Fruit fly (Drosophila melanogaster) whole organism, pupa: ENCODE results near the gene CG43093.

ENCODE experiments used
- CG10348 ChIP-seq: fragments of 200-800 bp; sonication (Bioruptor generic); IDR thresholded peaks from 2 replicates; pipeline ENCODE4 v1.3.6; 2022; ENCODE audit warnings: missing biosample characterization, missing genetic modification characterization
- CG12605 ChIP-seq: fragments of 200-800 bp; sonication (Bioruptor generic); IDR thresholded peaks from 2 replicates; pipeline ENCODE4 v1.3.6; 2022; ENCODE audit warnings: missing biosample characterization, missing genetic modification characterization
- CG13204 ChIP-seq: fragments of 200-800 bp; sonication (Bioruptor generic); optimal IDR thresholded peaks from 2 replicates; lab custom pipeline; 2018; ENCODE audit warnings: missing biosample characterization, mild to moderate bottlenecking, missing genetic modification characterization, moderate library complexity
- CG14655 ChIP-seq: fragments of 200-800 bp; sonication (Bioruptor generic); optimal IDR thresholded peaks from 3 replicates; lab custom pipeline; 2017; ENCODE audit warnings: mild to moderate bottlenecking, missing biosample characterization, missing genetic modification reagents, missing genetic modification characterization
- CG15710 ChIP-seq: fragments of 200-800 bp; sonication (Bioruptor generic); optimal IDR thresholded peaks from 2 replicates; lab custom pipeline; 2018; ENCODE audit warnings: missing biosample characterization, mild to moderate bottlenecking, missing genetic modification characterization, moderate library complexity
- CG17806 ChIP-seq: fragments of 200-800 bp; sonication (Bioruptor generic); optimal IDR thresholded peaks from 2 replicates; lab custom pipeline; 2018; ENCODE audit warnings: missing biosample characterization, mild to moderate bottlenecking, missing genetic modification characterization, moderate library complexity
- CG32121 ChIP-seq: fragments of 200-800 bp; sonication (Bioruptor generic); IDR thresholded peaks from 2 replicates; pipeline ENCODE4 v1.3.6; 2022; ENCODE audit warnings: missing biosample characterization, missing genetic modification characterization
- CG34367 ChIP-seq: fragments of 200-800 bp; sonication (Bioruptor generic); optimal IDR thresholded peaks from 2 replicates; lab custom pipeline; 2018; ENCODE audit warnings: missing biosample characterization, mild to moderate bottlenecking, missing genetic modification characterization
- CG4496 ChIP-seq: fragments of 200-800 bp; sonication (Bioruptor generic); IDR thresholded peaks from 3 replicates; pipeline ENCODE4 v1.3.6; 2022; ENCODE audit warnings: missing biosample characterization, missing genetic modification characterization
- CG8159 ChIP-seq: fragments of 200-800 bp; sonication (Bioruptor generic); optimal IDR thresholded peaks from 3 replicates; lab custom pipeline; 2018; ENCODE audit warnings: missing biosample characterization, mild to moderate bottlenecking, missing genetic modification characterization, moderate library complexity
- CG8301 ChIP-seq: fragments of 200-800 bp; sonication (Bioruptor generic); optimal IDR thresholded peaks from 2 replicates; lab custom pipeline; 2018; ENCODE audit warnings: missing biosample characterization, mild to moderate bottlenecking, missing genetic modification characterization
- CG9948 ChIP-seq: fragments of 200-800 bp; sonication (Bioruptor generic); optimal IDR thresholded peaks from 2 replicates; lab custom pipeline; 2018; ENCODE audit warnings: missing biosample characterization, mild to moderate bottlenecking, missing genetic modification characterization, moderate library complexity
- D1 ChIP-seq: fragments of 200-800 bp; sonication (Bioruptor generic); optimal IDR thresholded peaks from 2 replicates; lab custom pipeline; 2018; ENCODE audit warnings: missing biosample characterization, mild to moderate bottlenecking, missing genetic modification characterization, moderate library complexity
- EcR ChIP-seq: fragments of 200-800 bp; sonication (Bioruptor generic); optimal IDR thresholded peaks from 3 replicates; lab custom pipeline; 2019; ENCODE audit warnings: missing biosample characterization, missing genetic modification characterization, mild to moderate bottlenecking, moderate library complexity, missing genetic modification reagents
- Ets98B ChIP-seq: fragments of 200-800 bp; sonication (Bioruptor generic); IDR thresholded peaks from 2 replicates; pipeline ENCODE4 v1.3.6; 2022; ENCODE audit warnings: missing biosample characterization, missing genetic modification characterization
- Pif1A ChIP-seq: fragments of 200-800 bp; sonication (Bioruptor generic); optimal IDR thresholded peaks from 3 replicates; lab custom pipeline; 2016; ENCODE audit warnings: missing biosample characterization, missing genetic modification characterization
- Pif1B ChIP-seq: fragments of 200-800 bp; sonication (Bioruptor generic); optimal IDR thresholded peaks from 3 replicates; lab custom pipeline; 2016; ENCODE audit warnings: missing biosample characterization, missing genetic modification characterization
- Snoo ChIP-seq: fragments of 200-800 bp; sonication (Bioruptor generic); optimal IDR thresholded peaks from 3 replicates; lab custom pipeline; 2017; ENCODE audit warnings: missing biosample characterization, mild to moderate bottlenecking, missing genetic modification characterization, inconsistent platforms
- fd96Ca ChIP-seq: fragments of 200-800 bp; sonication (Bioruptor generic); IDR thresholded peaks from 3 replicates; pipeline ENCODE4 v1.3.6; 2022; ENCODE audit warnings: missing biosample characterization, missing genetic modification characterization
- gl ChIP-seq: fragments of 200-800 bp; sonication (Bioruptor generic); optimal IDR thresholded peaks from 2 replicates; lab custom pipeline; 2018; ENCODE audit warnings: missing biosample characterization, mild to moderate bottlenecking, missing genetic modification characterization
- rn ChIP-seq: fragments of 200-800 bp; sonication (Bioruptor generic); IDR thresholded peaks from 2 replicates; pipeline ENCODE4 v1.3.6; 2022; ENCODE audit warnings: missing biosample characterization, missing genetic modification characterization

The CG43093 gene

DNA sequence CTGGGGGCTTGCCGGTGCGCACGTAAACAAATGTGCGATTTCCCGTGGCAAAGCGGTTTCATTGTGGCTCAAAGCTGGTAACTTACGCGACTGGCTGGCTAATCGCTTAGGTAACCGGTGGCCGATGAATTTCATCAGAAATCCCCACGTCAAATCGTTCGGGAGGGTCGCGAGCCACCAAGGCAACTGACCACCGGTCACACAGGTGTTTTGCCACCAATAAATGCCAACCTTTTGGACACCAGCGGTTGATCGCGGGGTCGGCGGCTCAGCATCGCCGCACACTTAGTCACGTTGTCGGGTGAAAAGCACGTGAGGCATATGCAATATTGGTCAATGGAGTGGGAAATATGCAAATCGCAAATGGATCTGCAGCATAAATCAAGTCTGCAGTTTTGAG is 6.3 kb upstream of the CG43093 start:
- TF ChIP-seq Snoo (tag; lab: Kevin White, UChicago): no peak
- no peak for TF ChIP-seq CG12605
- TF ChIP-seq Ets98B (GFP tag; lab: Robert Waterston, UW): no peak
- TF ChIP-seq CG15710: no peak
- TF ChIP-seq Pif1A (GFP tag; lab: Kevin White, UChicago): no peak
- no peak for TF ChIP-seq CG9948
- TF ChIP-seq CG8301: no peak
- TF ChIP-seq CG32121 (GFP tag; lab: Robert Waterston, UW): no peak
- TF ChIP-seq fd96Ca: no peak
- no peak for TF ChIP-seq CG8159 (tag; lab: Kevin White, UChicago)
- TF ChIP-seq CG10348 (GFP tag; lab: Robert Waterston, UW): no peak
- no peak for TF ChIP-seq CG13204 (GFP tag; lab: Kevin White, UChicago)
- no peak for TF ChIP-seq Pif1B (GFP tag; lab: Kevin White, UChicago)
- TF ChIP-seq rn (GFP tag; lab: Robert Waterston, UW): no peak
- TF ChIP-seq CG14655 (GFP tag; lab: Kevin White, UChicago): no peak
- TF ChIP-seq CG17806 (tag; lab: Kevin White, UChicago): no peak

DNA sequence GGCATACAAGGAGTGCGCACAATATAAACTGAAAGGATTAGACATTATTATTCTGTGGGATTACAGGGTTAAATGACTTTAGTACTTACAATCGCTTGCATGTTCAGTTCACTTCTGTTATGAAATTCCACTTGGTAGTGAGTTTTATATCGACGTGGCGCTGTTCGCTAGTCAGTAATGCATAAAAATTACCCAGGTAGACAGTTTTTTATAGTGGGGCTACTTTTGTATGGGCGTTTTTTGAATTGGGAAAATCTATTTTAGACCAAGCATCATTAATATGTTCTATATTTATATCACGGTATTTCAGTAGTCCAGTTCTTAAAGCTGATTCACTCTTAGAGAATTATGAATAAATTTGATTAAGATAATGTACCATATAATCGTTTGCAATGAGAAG is 1.6 kb upstream of the CG43093 start, which contains the start of gene CG43095:
CG43095 (minus strand) TSS at position 101 of the 400 bp plus-strand sequence.
- TF ChIP-seq Pif1A (GFP tag; lab: Kevin White, UChicago) (no peak), EcR (no peak), gl (tag; lab: Kevin White, UChicago) (no peak), CG13204 (GFP tag; lab: Kevin White, UChicago) (no peak), CG4496 (GFP tag; lab: Robert Waterston, UW) (no peak), rn (GFP tag; lab: Robert Waterston, UW) (no peak), CG12605 (no peak), CG10348 (GFP tag; lab: Robert Waterston, UW) (no peak), CG17806 (tag; lab: Kevin White, UChicago) (no peak), CG8159 (tag; lab: Kevin White, UChicago) (no peak), CG15710 (no peak), CG8301 (no peak), D1 (no peak), Snoo (tag; lab: Kevin White, UChicago) (no peak), CG34367 (tag; lab: Kevin White, UChicago) (no peak), CG9948 (no peak), CG14655 (GFP tag; lab: Kevin White, UChicago) (no peak)

dm6 chr3R:22770887-22771286 is 780 bp upstream of the CG43093 start, which contains the start of gene CG43094:
Gene CG43094 (minus strand): TSS chr3R:22770987.
- TF ChIP-seq CG14655 (GFP tag; lab: Kevin White, UChicago) (no peak), CG32121 (GFP tag; lab: Robert Waterston, UW) (no peak), D1 (no peak), Pif1B (GFP tag; lab: Kevin White, UChicago) (no peak), rn (GFP tag; lab: Robert Waterston, UW) (no peak), Pif1A (GFP tag; lab: Kevin White, UChicago) (no peak), EcR (no peak), CG8159 (tag; lab: Kevin White, UChicago) (no peak), CG17806 (tag; lab: Kevin White, UChicago) (no peak), CG12605 (no peak), Snoo (tag; lab: Kevin White, UChicago) (no peak), fd96Ca (no peak), CG9948 (no peak), CG13204 (GFP tag; lab: Kevin White, UChicago) (no peak), CG10348 (GFP tag; lab: Robert Waterston, UW) (no peak), CG4496 (GFP tag; lab: Robert Waterston, UW) (no peak), gl (tag; lab: Kevin White, UChicago) (no peak), Ets98B (GFP tag; lab: Robert Waterston, UW) (no peak), CG15710 (no peak)

DNA sequence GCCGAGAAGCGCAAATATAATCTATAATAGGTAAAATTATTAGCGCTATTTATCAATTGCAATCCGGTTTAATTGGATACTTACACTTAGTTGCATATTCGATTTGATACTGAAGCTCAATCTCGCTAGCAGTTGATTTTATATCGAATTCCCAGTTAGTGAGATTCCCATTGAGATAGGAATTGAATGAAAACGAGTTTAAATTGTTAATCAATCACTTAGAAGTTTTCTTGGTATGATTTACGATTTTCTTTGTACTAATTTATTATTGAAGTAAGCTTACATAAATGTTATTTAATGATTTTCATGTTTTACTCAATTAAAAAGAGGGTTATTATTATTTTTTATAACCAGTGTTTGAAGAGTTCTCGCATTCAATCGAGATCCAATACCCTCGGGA is 540 bp downstream of the CG43093 start, which contains the start of gene CG43092:
CG43092 (minus strand) TSS at position 101 of the 400 bp plus-strand sequence.
- no peak for TF ChIP-seq CG32121 (GFP tag; lab: Robert Waterston, UW)
- no peak for TF ChIP-seq CG8159 (tag; lab: Kevin White, UChicago)
- no peak for TF ChIP-seq CG8301
- no peak for TF ChIP-seq EcR
- no peak for TF ChIP-seq Pif1B (GFP tag; lab: Kevin White, UChicago)
- TF ChIP-seq CG17806 (tag; lab: Kevin White, UChicago): no peak
- TF ChIP-seq CG13204 (GFP tag; lab: Kevin White, UChicago): no peak
- TF ChIP-seq fd96Ca: no peak
- no peak for TF ChIP-seq gl (tag; lab: Kevin White, UChicago)
- no peak for TF ChIP-seq CG14655 (GFP tag; lab: Kevin White, UChicago)
- no peak for TF ChIP-seq CG4496 (GFP tag; lab: Robert Waterston, UW)
- TF ChIP-seq rn (GFP tag; lab: Robert Waterston, UW): no peak
- TF ChIP-seq CG15710: no peak
- no peak for TF ChIP-seq Snoo (tag; lab: Kevin White, UChicago)
- no peak for TF ChIP-seq CG12605
- TF ChIP-seq CG9948: no peak
- TF ChIP-seq CG10348 (GFP tag; lab: Robert Waterston, UW): no peak
- no peak for TF ChIP-seq D1
- no peak for TF ChIP-seq Pif1A (GFP tag; lab: Kevin White, UChicago)

- TF ChIP-seq CG14655 (GFP tag; lab: Kevin White, UChicago) (no peak), CG4496 (GFP tag; lab: Robert Waterston, UW) (no peak)
These were observed 1.5 kb downstream of the CG43093 start, which contains the start of gene CG43091 for dm6 chr3R:22768633-22769032. Gene CG43091 (minus strand): TSS chr3R:22768733.

- TF ChIP-seq EcR (no peak), fd96Ca (no peak), CG13204 (GFP tag; lab: Kevin White, UChicago) (no peak), CG15710 (no peak), Pif1A (GFP tag; lab: Kevin White, UChicago) (no peak), Ets98B (GFP tag; lab: Robert Waterston, UW) (no peak), Snoo (tag; lab: Kevin White, UChicago) (no peak), CG10348 (GFP tag; lab: Robert Waterston, UW) (no peak), CG8301 (no peak), CG32121 (GFP tag; lab: Robert Waterston, UW) (no peak), D1 (no peak), rn (GFP tag; lab: Robert Waterston, UW) (no peak), gl (tag; lab: Kevin White, UChicago) (no peak), CG12605 (no peak), CG34367 (tag; lab: Kevin White, UChicago) (no peak), CG4496 (GFP tag; lab: Robert Waterston, UW) (no peak), Pif1B (GFP tag; lab: Kevin White, UChicago) (no peak), CG9948 (no peak), CG17806 (tag; lab: Kevin White, UChicago) (no peak), CG14655 (GFP tag; lab: Kevin White, UChicago) (no peak)
These were observed 2.5 kb downstream of the CG43093 start, which contains the start of gene CG13841 for dm6 chr3R:22767599-22767998. Gene CG13841 (minus strand): TSS chr3R:22767699.
